Worm (Caenorhabditis elegans) whole organism, L2 larva: ENCODE measurements around the gene W06F12.2.
"Not testable (repeated sequence)": the region's sequence is repeated elsewhere in the genome, so short reads cannot be mapped to it uniquely, and the experiment has no call there.

Experiments
- C34F6.9 ChIP-seq: fragments of 150-350 bp; optimal IDR thresholded peaks from 2 replicates; lab custom pipeline; 2014; ENCODE audit warnings: missing biosample characterization, missing genetic modification characterization
- F13H6.1 ChIP-seq: sonication (generic microtip); optimal IDR thresholded peaks from 2 replicates; lab custom pipeline; 2016; ENCODE audit warnings: missing genetic modification characterization, missing compliant biosample characterization
- Y55F3AM.14 ChIP-seq: fragments of 200-800 bp; sonication (Bioruptor generic); optimal IDR thresholded peaks from 2 replicates; lab custom pipeline; 2018; ENCODE audit warnings: mild to moderate bottlenecking, missing genetic modification characterization, missing compliant biosample characterization
- ZK546.5 ChIP-seq: sonication (generic microtip); optimal IDR thresholded peaks from 2 replicates; lab custom pipeline; 2017; ENCODE audit warnings: missing biosample characterization, missing genetic modification characterization
- alr-1 ChIP-seq: fragments of 150-350 bp; optimal IDR thresholded peaks from 2 replicates; lab custom pipeline; 2014; ENCODE audit warnings: missing biosample characterization, missing genetic modification characterization
- ama-1 ChIP-seq: fragments of 150-350 bp; optimal IDR thresholded peaks from 2 replicates; lab custom pipeline; 2018; ENCODE audit warnings: inconsistent platforms
- blmp-1 ChIP-seq: sonication (generic microtip); optimal IDR thresholded peaks from 2 replicates; lab custom pipeline; 2017; ENCODE audit warnings: missing genetic modification characterization, mild to moderate bottlenecking, missing compliant biosample characterization, antibody characterized with exemption, moderate library complexity; ENCODE audit not compliant: insufficient read depth
- ceh-16 ChIP-seq: fragments of 150-350 bp; optimal IDR thresholded peaks from 2 replicates; lab custom pipeline; 2014; ENCODE audit warnings: missing biosample characterization, missing genetic modification characterization
- crh-2 ChIP-seq: sonication (generic microtip); optimal IDR thresholded peaks from 2 replicates; lab custom pipeline; 2017; ENCODE audit warnings: missing biosample characterization, missing genetic modification characterization
- elt-1 ChIP-seq: fragments of 150-350 bp; optimal IDR thresholded peaks from 2 replicates; lab custom pipeline; 2014; ENCODE audit warnings: missing biosample characterization, missing genetic modification characterization
- gmeb-1 ChIP-seq: fragments of 150-350 bp; optimal IDR thresholded peaks from 2 replicates; lab custom pipeline; 2014; ENCODE audit warnings: missing biosample characterization, missing genetic modification characterization
- lin-11 ChIP-seq: fragments of 150-350 bp; sonication (generic microtip); optimal IDR thresholded peaks from 2 replicates; lab custom pipeline; 2014; ENCODE audit warnings: missing biosample characterization, missing genetic modification characterization, inconsistent platforms, mixed read lengths
- lin-13 ChIP-seq: fragments of 150-350 bp; optimal IDR thresholded peaks from 2 replicates; lab custom pipeline; 2014; ENCODE audit warnings: missing biosample characterization, missing genetic modification reagents, missing genetic modification characterization
- lin-39 ChIP-seq: fragments of 150-350 bp; optimal IDR thresholded peaks from 2 replicates; lab custom pipeline; 2014; ENCODE audit warnings: missing biosample characterization, missing genetic modification reagents, missing genetic modification characterization
- lsy-2 ChIP-seq, 2 experiments: fragments of 150-350 bp in 1 of 2; sonication (generic microtip) in 1 of 2; optimal IDR thresholded peaks; 2 replicates each; lab custom pipeline; 2014 to 2017; ENCODE audit warnings: missing biosample characterization in 2 of 2, missing genetic modification characterization in 2 of 2
- mab-5 ChIP-seq: fragments of 150-350 bp; optimal IDR thresholded peaks from 2 replicates; lab custom pipeline; 2014; ENCODE audit warnings: missing biosample characterization, missing genetic modification characterization
- mbf-1 ChIP-seq: sonication (generic microtip); optimal IDR thresholded peaks from 2 replicates; lab custom pipeline; 2017; ENCODE audit warnings: missing biosample characterization, missing genetic modification characterization
- mdl-1 ChIP-seq, 2 experiments: fragments of 150-350 bp in 1 of 2; sonication (generic microtip) in 1 of 2; optimal IDR thresholded peaks; 2 replicates each; lab custom pipeline; 2017; ENCODE audit warnings: missing biosample characterization in 2 of 2, missing genetic modification characterization in 2 of 2
- nhr-12 ChIP-seq: fragments of 150-350 bp; optimal IDR thresholded peaks from 2 replicates; lab custom pipeline; 2014; ENCODE audit warnings: missing biosample characterization, missing genetic modification characterization
- nhr-129 ChIP-seq: fragments of 150-350 bp; optimal IDR thresholded peaks from 2 replicates; lab custom pipeline; 2014; ENCODE audit warnings: missing biosample characterization, missing genetic modification characterization
- nhr-21 ChIP-seq: fragments of 150-350 bp; optimal IDR thresholded peaks from 2 replicates; lab custom pipeline; 2014; ENCODE audit warnings: missing biosample characterization, missing genetic modification characterization
- nhr-237 ChIP-seq: fragments of 150-350 bp; optimal IDR thresholded peaks from 2 replicates; lab custom pipeline; 2014; ENCODE audit warnings: missing biosample characterization, missing genetic modification characterization
- nhr-25 ChIP-seq: fragments of 150-350 bp; sonication (generic microtip); optimal IDR thresholded peaks from 3 replicates; lab custom pipeline; 2014; ENCODE audit warnings: missing biosample characterization, missing genetic modification characterization
- nhr-6 ChIP-seq: fragments of 150-350 bp; optimal IDR thresholded peaks from 2 replicates; lab custom pipeline; 2014; ENCODE audit warnings: missing biosample characterization, missing genetic modification characterization
- nhr-77 ChIP-seq: fragments of 150-350 bp; optimal IDR thresholded peaks from 2 replicates; lab custom pipeline; 2014; ENCODE audit warnings: missing biosample characterization, missing genetic modification characterization
- sma-3 ChIP-seq: sonication (generic microtip); optimal IDR thresholded peaks from 2 replicates; lab custom pipeline; 2016; ENCODE audit warnings: missing genetic modification reagents, missing genetic modification characterization, missing compliant biosample characterization
- unc-39 ChIP-seq: fragments of 150-350 bp; optimal IDR thresholded peaks from 2 replicates; lab custom pipeline; 2014; ENCODE audit warnings: missing biosample characterization, missing genetic modification characterization
- unc-55 ChIP-seq: fragments of 150-350 bp; sonication (generic microtip); optimal IDR thresholded peaks from 3 replicates; lab custom pipeline; 2014; ENCODE audit warnings: missing biosample characterization, missing genetic modification reagents, missing genetic modification characterization
- unc-62 ChIP-seq: fragments of 150-350 bp; optimal IDR thresholded peaks from 2 replicates; lab custom pipeline; 2014; ENCODE audit warnings: missing biosample characterization, missing genetic modification reagents, missing genetic modification characterization
- zag-1 ChIP-seq: fragments of 150-350 bp; optimal IDR thresholded peaks from 2 replicates; lab custom pipeline; 2014; ENCODE audit warnings: missing biosample characterization, missing genetic modification characterization
- ztf-11 ChIP-seq: sonication (generic microtip); optimal IDR thresholded peaks from 2 replicates; lab custom pipeline; 2017; ENCODE audit warnings: missing biosample characterization, missing genetic modification characterization
- ztf-4 ChIP-seq: fragments of 150-350 bp; optimal IDR thresholded peaks from 2 replicates; lab custom pipeline; 2014; ENCODE audit warnings: missing biosample characterization, missing genetic modification characterization

W06F12.2 gene

ce11 chrIII:13751144-13751543 is 19.7 kb upstream of the W06F12.2 start, which contains the start of gene mlc-7:
Gene mlc-7, plus strand, starts transcription at chrIII:13751444.
- not testable (repeated sequence) for TF ChIP-seq lsy-2 (tag; optimal IDR thresholded peaks at IDR 0.05; lab: Kevin White, UChicago); zag-1 (tag; lab: Kevin White, UChicago); mab-5 (tag; lab: Kevin White, UChicago)

- TF ChIP-seq unc-62 (GFP tag; lab: Kevin White, UChicago) = no peak
- no peak for TF ChIP-seq lin-13 (GFP tag; lab: Kevin White, UChicago)
- TF ChIP-seq nhr-21 (tag; lab: Kevin White, UChicago) = no peak
- no peak for TF ChIP-seq nhr-12 (tag; lab: Kevin White, UChicago)
Measured at ce11 chrIII:13748312-13748711, 16.8 kb upstream of the W06F12.2 start, which contains the start of gene K08E3.2. Gene K08E3.2, minus strand, starts transcription at chrIII:13748686.

ce11 chrIII:13743922-13744321 is 12.4 kb upstream of the W06F12.2 start, which contains the start of gene tyr-2:
Gene tyr-2, plus strand, starts transcription at chrIII:13744222.
- TF ChIP-seq nhr-77 (no peak), nhr-237 (no peak), F13H6.1 (no peak), alr-1 (tag; lab: Kevin White, UChicago) (no peak), mdl-1 (tag; optimal IDR thresholded peaks at IDR 0.05; lab: Kevin White, UChicago) (no peak), blmp-1 (tag; lab: Kevin White, UChicago) (peak; percentile 18)

- TF ChIP-seq unc-39 (no peak), ama-1 (lab: Kevin White, UChicago) (no peak), nhr-25 (tag; lab: Kevin White, UChicago) (no peak), zag-1 (tag; lab: Kevin White, UChicago) (no peak), elt-1 (tag; lab: Kevin White, UChicago) (no peak), ceh-16 (no peak), ztf-11 (tag; lab: Kevin White, UChicago) (no peak), nhr-129 (tag; lab: Kevin White, UChicago) (no peak)
Measured at ce11 chrIII:13742028-13742427, 10.5 kb upstream of the W06F12.2 start.

ce11 chrIII:13741410-13741809 is 9.9 kb upstream of the W06F12.2 start:
- TF ChIP-seq nhr-237 (no peak), Y55F3AM.14 (no peak), C34F6.9 (tag; lab: Kevin White, UChicago) (no peak), nhr-21 (tag; lab: Kevin White, UChicago) (no peak), gmeb-1 (tag; lab: Kevin White, UChicago) (no peak), ZK546.5 (tag; lab: Kevin White, UChicago) (no peak), F13H6.1 (no peak), ztf-4 (tag; lab: Kevin White, UChicago) (no peak), lin-13 (GFP tag; lab: Kevin White, UChicago) (no peak), sma-3 (GFP tag; lab: Kevin White, UChicago) (no peak), mdl-1 (tag; optimal IDR thresholded peaks at IDR 0.05; lab: Kevin White, UChicago) (no peak), lin-39 (tag; lab: Kevin White, UChicago) (no peak), mbf-1 (tag; lab: Kevin White, UChicago) (no peak), nhr-6 (tag; lab: Kevin White, UChicago) (no peak), crh-2 (tag; lab: Kevin White, UChicago) (no peak)

- TF ChIP-seq F13H6.1 (no peak), lin-11 (tag; lab: Kevin White, UChicago) (no peak), unc-55 (GFP tag; lab: Kevin White, UChicago) (no peak), alr-1 (tag; lab: Kevin White, UChicago) (no peak)
Measured at ce11 chrIII:13735008-13735407, 3.5 kb upstream of the W06F12.2 start, which contains the start of gene W06F12.3. Gene W06F12.3, plus strand, starts transcription at chrIII:13735030.
